Fruit fly (Drosophila melanogaster) whole organism, embryonic: ENCODE data around the gene Syx1A.

ENCODE experiments used
- B-H2 ChIP-seq: fragments of 200-800 bp; sonication (Bioruptor generic); optimal IDR thresholded peaks from 2 replicates; lab custom pipeline; 2018; ENCODE audit warnings: missing biosample characterization, mild to moderate bottlenecking, missing genetic modification characterization
- BEAF-32 ChIP-seq: fragments of 200-800 bp; sonication (Bioruptor generic); optimal IDR thresholded peaks from 3 replicates; lab custom pipeline; 2017; ENCODE audit warnings: missing biosample characterization, missing genetic modification characterization, mild to moderate bottlenecking, moderate library complexity, missing genetic modification reagents
- CG10431 ChIP-seq: fragments of 200-800 bp; sonication (Bioruptor generic); optimal IDR thresholded peaks from 3 replicates; lab custom pipeline; 2018; ENCODE audit warnings: missing biosample characterization, mild to moderate bottlenecking, missing genetic modification characterization
- CG15696 ChIP-seq: fragments of 200-800 bp; sonication (Bioruptor generic); optimal IDR thresholded peaks from 2 replicates; lab custom pipeline; 2019; ENCODE audit warnings: missing biosample characterization, mild to moderate bottlenecking, missing genetic modification characterization, moderate library complexity
- CG17186 ChIP-seq: fragments of 200-800 bp; sonication (Bioruptor generic); optimal IDR thresholded peaks from 3 replicates; lab custom pipeline; 2017; ENCODE audit warnings: missing biosample characterization, missing genetic modification reagents, missing genetic modification characterization
- CG17359 ChIP-seq: fragments of 200-800 bp; sonication (Bioruptor generic); optimal IDR thresholded peaks from 3 replicates; lab custom pipeline; 2018; ENCODE audit warnings: missing biosample characterization, mild to moderate bottlenecking, missing genetic modification characterization, moderate library complexity
- CG17385 ChIP-seq: fragments of 200-800 bp; sonication (Bioruptor generic); optimal IDR thresholded peaks from 3 replicates; lab custom pipeline; 2018; ENCODE audit warnings: missing biosample characterization, mild to moderate bottlenecking, missing genetic modification characterization
- CG17829 ChIP-seq: fragments of 200-800 bp; optimal IDR thresholded peaks from 2 replicates; lab custom pipeline; 2019; ENCODE audit warnings: missing biosample characterization, mild to moderate bottlenecking, missing genetic modification characterization, moderate library complexity
- CG2116 ChIP-seq: fragments of 200-800 bp; sonication (Bioruptor generic); optimal IDR thresholded peaks from 3 replicates; lab custom pipeline; 2018; ENCODE audit warnings: missing biosample characterization, mild to moderate bottlenecking, missing genetic modification characterization
- CG3847 ChIP-seq: fragments of 200-800 bp; sonication (Bioruptor generic); IDR thresholded peaks from 2 replicates; pipeline ENCODE4 v1.3.6; 2022; ENCODE audit warnings: missing biosample characterization, missing genetic modification characterization
- CG4707 ChIP-seq: fragments of 200-800 bp; sonication (Bioruptor generic); optimal IDR thresholded peaks from 2 replicates; lab custom pipeline; 2018; ENCODE audit warnings: missing biosample characterization, mild to moderate bottlenecking, missing genetic modification characterization, moderate library complexity
- CG5180 ChIP-seq: fragments of 200-800 bp; sonication (Bioruptor generic); optimal IDR thresholded peaks from 3 replicates; lab custom pipeline; 2017; ENCODE audit warnings: missing biosample characterization, missing genetic modification characterization, mild to moderate bottlenecking, moderate library complexity, missing genetic modification reagents
- CG5953 ChIP-seq: fragments of 200-800 bp; sonication (Bioruptor generic); IDR thresholded peaks from 2 replicates; pipeline ENCODE4 v1.3.6; 2022; ENCODE audit warnings: missing biosample characterization, missing genetic modification characterization
- CG7271 ChIP-seq: fragments of 200-800 bp; sonication (Bioruptor generic); optimal IDR thresholded peaks from 2 replicates; lab custom pipeline; 2018; ENCODE audit warnings: missing biosample characterization, mild to moderate bottlenecking, missing genetic modification characterization, moderate library complexity
- CG7987 ChIP-seq: fragments of 200-800 bp; sonication (Bioruptor generic); optimal IDR thresholded peaks from 2 replicates; lab custom pipeline; 2018; ENCODE audit warnings: missing biosample characterization, mild to moderate bottlenecking, missing genetic modification characterization, moderate library complexity
- CG8281 ChIP-seq: fragments of 200-800 bp; sonication (Bioruptor generic); optimal IDR thresholded peaks from 2 replicates; lab custom pipeline; 2018; ENCODE audit warnings: missing biosample characterization, mild to moderate bottlenecking, missing genetic modification characterization, moderate library complexity
- CHES-1-like ChIP-seq: fragments of 200-800 bp; sonication (Bioruptor generic); optimal IDR thresholded peaks from 2 replicates; lab custom pipeline; 2016; ENCODE audit warnings: missing biosample characterization, missing genetic modification characterization
- Dbx ChIP-seq: fragments of 200-800 bp; sonication (Bioruptor generic); IDR thresholded peaks from 3 replicates; pipeline ENCODE4 v1.3.6; 2022; ENCODE audit warnings: missing biosample characterization, missing genetic modification characterization
- Dll ChIP-seq: fragments of 200-800 bp; sonication (Bioruptor generic); IDR thresholded peaks from 4 replicates; pipeline ENCODE4 v1.3.6; 2022; ENCODE audit warnings: missing biosample characterization, missing genetic modification characterization; ENCODE audit not compliant: partially characterized antibody
- Dp ChIP-seq: fragments of 200-800 bp; sonication (Bioruptor generic); optimal IDR thresholded peaks from 2 replicates; lab custom pipeline; 2018; ENCODE audit warnings: missing biosample characterization, mild to moderate bottlenecking, missing genetic modification characterization, moderate library complexity
- Elba2 ChIP-seq: fragments of 200-800 bp; sonication (Bioruptor generic); optimal IDR thresholded peaks from 3 replicates; lab custom pipeline; 2016; ENCODE audit warnings: missing biosample characterization, missing genetic modification characterization
- Ets97D ChIP-seq: fragments of 200-800 bp; sonication (Bioruptor generic); optimal IDR thresholded peaks from 3 replicates; lab custom pipeline; 2016; ENCODE audit warnings: missing biosample characterization, missing genetic modification characterization
- H2.0 ChIP-seq: fragments of 200-800 bp; sonication (Bioruptor generic); IDR thresholded peaks from 2 replicates; pipeline ENCODE4 v1.3.6; 2022; ENCODE audit warnings: missing biosample characterization, missing genetic modification characterization
- HmgZ ChIP-seq: fragments of 200-800 bp; sonication (Bioruptor generic); optimal IDR thresholded peaks from 2 replicates; lab custom pipeline; 2018; ENCODE audit warnings: missing biosample characterization, mild to moderate bottlenecking, missing genetic modification characterization
- MESR4 ChIP-seq: fragments of 200-800 bp; sonication (Bioruptor generic); optimal IDR thresholded peaks from 2 replicates; lab custom pipeline; 2018; ENCODE audit warnings: missing biosample characterization, mild to moderate bottlenecking, missing genetic modification characterization, moderate library complexity
- Mrtf ChIP-seq: fragments of 200-800 bp; sonication (Bioruptor generic); IDR thresholded peaks from 3 replicates; pipeline ENCODE4 v1.3.6; 2022; ENCODE audit warnings: missing biosample characterization, missing genetic modification characterization
- Myb ChIP-seq: fragments of 200-800 bp; sonication (Bioruptor generic); optimal IDR thresholded peaks from 2 replicates; lab custom pipeline; 2016; ENCODE audit warnings: missing biosample characterization, missing genetic modification characterization
- Oli ChIP-seq: fragments of 200-800 bp; sonication (Bioruptor generic); optimal IDR thresholded peaks from 2 replicates; lab custom pipeline; 2018; ENCODE audit warnings: missing biosample characterization, mild to moderate bottlenecking, missing genetic modification characterization, moderate library complexity
- Opbp ChIP-seq: fragments of 200-800 bp; sonication (Bioruptor generic); IDR thresholded peaks from 3 replicates; pipeline ENCODE4 v1.3.6; 2022; ENCODE audit warnings: missing biosample characterization, missing genetic modification characterization; ENCODE audit not compliant: partially characterized antibody
- Scr ChIP-seq: fragments of 200-800 bp; sonication (Bioruptor generic); IDR thresholded peaks from 2 replicates; pipeline ENCODE4 v1.3.6; 2022; ENCODE audit warnings: missing biosample characterization, missing genetic modification characterization; ENCODE audit not compliant: partially characterized antibody
- YL-1 ChIP-seq: fragments of 200-800 bp; sonication (Bioruptor generic); optimal IDR thresholded peaks from 3 replicates; lab custom pipeline; 2017; ENCODE audit warnings: missing biosample characterization, mild to moderate bottlenecking, missing genetic modification characterization
- al ChIP-seq: fragments of 200-800 bp; sonication (Bioruptor generic); IDR thresholded peaks from 2 replicates; pipeline ENCODE4 v1.3.6; 2022; ENCODE audit warnings: missing biosample characterization, missing genetic modification characterization
- amos ChIP-seq: fragments of 200-800 bp; sonication (Bioruptor generic); IDR thresholded peaks from 2 replicates; pipeline ENCODE4 v1.3.6; 2022; ENCODE audit warnings: missing biosample characterization, missing genetic modification characterization; ENCODE audit not compliant: partially characterized antibody
- ash1 ChIP-seq: fragments of 200-800 bp; sonication (Bioruptor generic); optimal IDR thresholded peaks from 2 replicates; lab custom pipeline; 2018; ENCODE audit warnings: missing biosample characterization, mild to moderate bottlenecking, missing genetic modification characterization
- br ChIP-seq: fragments of >200 bp; optimal IDR thresholded peaks from 2 replicates; lab custom pipeline; 2017
- crp ChIP-seq, 2 experiments: fragments of 200-800 bp; sonication (Bioruptor generic); optimal IDR thresholded peaks; 2 replicates in 1 of 2; 3 replicates in 1 of 2; lab custom pipeline; 2017; ENCODE audit warnings: missing biosample characterization in 2 of 2, missing genetic modification characterization in 2 of 2, mild to moderate bottlenecking in 1 of 2, moderate library complexity in 1 of 2
- dan ChIP-seq: fragments of 200-800 bp; sonication (Bioruptor generic); IDR thresholded peaks from 2 replicates; pipeline ENCODE4 v1.3.6; 2022; ENCODE audit warnings: missing biosample characterization, missing genetic modification characterization
- fd64A ChIP-seq: fragments of 200-800 bp; sonication (Bioruptor generic); optimal IDR thresholded peaks from 3 replicates; lab custom pipeline; 2018; ENCODE audit warnings: missing biosample characterization, mild to moderate bottlenecking, missing genetic modification characterization
- gem ChIP-seq: fragments of 200-800 bp; sonication (Bioruptor generic); optimal IDR thresholded peaks from 2 replicates; lab custom pipeline; 2019; ENCODE audit warnings: missing biosample characterization, mild to moderate bottlenecking, missing genetic modification characterization, moderate library complexity
- hbn ChIP-seq: fragments of 200-800 bp; sonication (Bioruptor generic); IDR thresholded peaks from 2 replicates; pipeline ENCODE4 v1.3.6; 2022; ENCODE audit warnings: missing biosample characterization, missing genetic modification characterization; ENCODE audit not compliant: partially characterized antibody
- hkb ChIP-seq, 2 experiments: fragments of 200-800 bp in 1 of 2; fragments of >200 bp in 1 of 2; sonication (Bioruptor generic) in 1 of 2; IDR thresholded peaks in 1 of 2; optimal IDR thresholded peaks in 1 of 2; 2 replicates each; pipeline versions ENCODE4 v1.3.6 to Lab custom; 2017 to 2022; ENCODE audit warnings: missing biosample characterization in 1 of 2, missing genetic modification characterization in 1 of 2
- knrl ChIP-seq: fragments of 200-800 bp; sonication (Bioruptor generic); IDR thresholded peaks from 3 replicates; pipeline ENCODE4 v1.3.6; 2022; ENCODE audit warnings: missing biosample characterization, missing genetic modification characterization; ENCODE audit not compliant: partially characterized antibody
- nmo ChIP-seq: fragments of 200-800 bp; sonication (Bioruptor generic); optimal IDR thresholded peaks from 2 replicates; lab custom pipeline; 2018; ENCODE audit warnings: missing biosample characterization, mild to moderate bottlenecking, missing genetic modification characterization, moderate library complexity
- rib ChIP-seq: fragments of 200-800 bp; sonication (Bioruptor generic); IDR thresholded peaks from 2 replicates; pipeline ENCODE4 v1.3.6; 2022; ENCODE audit warnings: missing biosample characterization, missing genetic modification characterization
- stwl ChIP-seq: fragments of 200-800 bp; sonication (Bioruptor generic); optimal IDR thresholded peaks from 3 replicates; lab custom pipeline; 2018; ENCODE audit warnings: missing biosample characterization, mild to moderate bottlenecking, missing genetic modification characterization, moderate library complexity
- toy ChIP-seq: fragments of 200-800 bp; sonication (Bioruptor generic); IDR thresholded peaks from 2 replicates; pipeline ENCODE4 v1.3.6; 2022; ENCODE audit warnings: missing biosample characterization, missing genetic modification characterization
- tx ChIP-seq: fragments of 200-800 bp; sonication (Bioruptor generic); optimal IDR thresholded peaks from 2 replicates; lab custom pipeline; 2016; ENCODE audit warnings: missing biosample characterization, missing genetic modification characterization
- unc-4 ChIP-seq: fragments of 200-800 bp; sonication (Bioruptor generic); IDR thresholded peaks from 2 replicates; pipeline ENCODE4 v1.3.6; 2022; ENCODE audit warnings: missing biosample characterization, missing genetic modification characterization; ENCODE audit not compliant: partially characterized antibody
- wek ChIP-seq: fragments of 200-800 bp; sonication (Bioruptor generic); optimal IDR thresholded peaks from 3 replicates; lab custom pipeline; 2018; ENCODE audit warnings: missing biosample characterization, mild to moderate bottlenecking, missing genetic modification characterization, moderate library complexity

The Syx1A gene

DNA sequence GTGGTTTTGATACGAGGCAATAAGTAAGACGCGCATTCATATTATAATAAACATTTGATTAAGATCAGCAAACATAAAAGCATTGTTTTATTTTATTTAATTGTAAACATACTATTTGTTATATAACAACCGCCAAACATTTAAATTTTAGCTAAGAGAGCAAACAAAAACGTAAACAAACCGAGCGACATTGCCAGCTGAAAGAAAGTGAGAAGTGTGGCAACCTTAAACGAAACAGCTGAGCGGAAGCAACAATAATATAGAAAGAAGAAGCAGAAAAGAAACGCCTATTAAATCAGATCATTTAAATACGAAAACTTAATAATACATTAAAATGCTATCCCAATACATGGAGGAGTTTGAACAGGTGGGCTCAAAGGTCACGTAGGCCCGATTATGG, 29.0 kb upstream of the Syx1A start, which contains the start of gene Sec10 (continued):
- peak; percentile 13; the same call in 1 of the 2 replicates for TF ChIP-seq hbn (GFP tag; lab: Robert Waterston, UW)
- no peak for TF ChIP-seq CG17359 (tag; lab: Kevin White, UChicago)
- TF ChIP-seq CHES-1-like = peak; percentile 22
- TF ChIP-seq Opbp (GFP tag; lab: Robert Waterston, UW) = 0 out of 3 replicates have a peak, but pooled peaks have one; percentile 37
- TF ChIP-seq HmgZ (tag; lab: Kevin White, UChicago) = peak; percentile 43
- TF ChIP-seq CG3847 (GFP tag; lab: Robert Waterston, UW) = peak; percentile 46; the same call in 1 of the 2 replicates
- peak; percentile 77 for TF ChIP-seq Ets97D (GFP tag; lab: Kevin White, UChicago)
- TF ChIP-seq Oli (tag; lab: Kevin White, UChicago) = no peak
- peak; percentile 85 for TF ChIP-seq Dp (GFP tag; lab: Kevin White, UChicago)
- peak; percentile 83 for TF ChIP-seq YL-1
- TF ChIP-seq CG17829 (tag; lab: Kevin White, UChicago) = peak; percentile 27
- no peak for TF ChIP-seq dan
- no peak for TF ChIP-seq knrl (GFP tag; lab: Robert Waterston, UW)
- no peak for TF ChIP-seq CG5180
- no peak for TF ChIP-seq toy
- peak; percentile 3 for TF ChIP-seq CG7987 (GFP tag; lab: Kevin White, UChicago)
- TF ChIP-seq CG15696 (tag; lab: Kevin White, UChicago) = no peak
- no peak for TF ChIP-seq H2.0 (GFP tag; lab: Robert Waterston, UW)
- peak; percentile 12 for TF ChIP-seq CG4707 (GFP tag; lab: Kevin White, UChicago)
- peak; percentile 11 for TF ChIP-seq CG7271
- peak; percentile 15 for TF ChIP-seq CG10431
- peak; percentile 90 to 97 for TF ChIP-seq crp (GFP tag; optimal IDR thresholded peaks at IDR 0.05; lab: Kevin White, UChicago)
- peak; percentile 28 for TF ChIP-seq Elba2 (GFP tag; lab: Kevin White, UChicago)
- no peak for TF ChIP-seq CG8281
- TF ChIP-seq CG2116 (GFP tag; lab: Kevin White, UChicago) = peak; percentile 36

DNA sequence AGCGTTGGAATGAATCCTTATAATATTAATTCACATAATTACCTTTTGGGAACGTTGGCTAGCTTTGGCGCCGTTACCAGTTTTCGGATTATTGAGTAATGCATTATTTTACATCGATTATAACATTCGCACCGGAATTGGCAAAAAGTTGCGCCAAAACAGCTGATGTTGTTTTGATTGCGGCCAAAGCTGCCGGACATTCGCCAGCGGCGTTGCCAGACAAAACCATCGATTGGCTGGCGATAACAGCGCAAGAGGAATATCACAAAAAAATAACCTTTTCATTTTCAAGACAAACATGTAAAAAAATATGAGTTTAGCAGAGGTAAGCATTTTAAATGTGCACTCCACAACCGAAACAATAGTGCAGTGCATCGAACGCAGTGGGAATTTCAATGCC, 24.5 kb upstream of the Syx1A start, which contains the start of the genes GatB and Tsc1:
Gene GatB, minus strand, starts transcription at position 176 of the 400 bp plus-strand sequence.
Gene Tsc1, plus strand, starts transcription at position 228 of the 400 bp plus-strand sequence.
- TF ChIP-seq MESR4 (GFP tag; lab: Kevin White, UChicago) (peak; percentile 56), amos (GFP tag; lab: Robert Waterston, UW) (peak; percentile 51), Dll (GFP tag; lab: Robert Waterston, UW) (0 out of 4 replicates have a peak, but pooled peaks have one; percentile 26), fd64A (no peak), br (no peak), gem (tag; lab: Kevin White, UChicago) (no peak), hkb (optimal IDR thresholded peaks at IDR 0.05; lab: Kevin White, UChicago) (peak; percentile 66), hkb (GFP tag; IDR thresholded peaks at IDR 0.05; lab: Robert Waterston, UW) (no peak), ash1 (no peak), CG3847 (GFP tag; lab: Robert Waterston, UW) (peak; percentile 68), CG17385 (peak; percentile 46), Dbx (no peak), tx (GFP tag; lab: Kevin White, UChicago) (no peak), CG17186 (GFP tag; lab: Kevin White, UChicago) (peak; percentile 81), B-H2 (GFP tag; lab: Kevin White, UChicago) (no peak), al (no peak), Mrtf (GFP tag; lab: Robert Waterston, UW) (no peak), wek (GFP tag; lab: Kevin White, UChicago) (peak; percentile 17), unc-4 (GFP tag; lab: Robert Waterston, UW) (peak; percentile 43; the same call in 1 of the 2 replicates), stwl (tag; lab: Kevin White, UChicago) (peak; percentile 65), rib (GFP tag; lab: Robert Waterston, UW) (0 out of 2 replicates have a peak, but pooled peaks have one; percentile 21), Dp (GFP tag; lab: Kevin White, UChicago) (peak; percentile 65), nmo (GFP tag; lab: Kevin White, UChicago) (peak; percentile 34), Scr (GFP tag; lab: Robert Waterston, UW) (peak; percentile 37), CG5953 (GFP tag; lab: Robert Waterston, UW) (no peak), BEAF-32 (peak; percentile 59), Myb (GFP tag; lab: Kevin White, UChicago) (peak; percentile 19)
